Worm (Caenorhabditis elegans): Measurements from ENCODE around the gene atz-1.

- TF ChIP-seq ztf-11 (tag; optimal IDR thresholded peaks at IDR 0.05): no peak
- no peak for TF ChIP-seq nhr-76 (tag; optimal IDR thresholded peaks at IDR 0.05)
- no peak for TF ChIP-seq ama-1 (optimal IDR thresholded peaks at IDR 0.05)
- no peak for TF ChIP-seq skn-1 (tag; optimal IDR thresholded peaks at IDR 0.05)
Observed at ce11 chrIV:12410167-12410566, 34.2 kb upstream of the atz-1 start, which contains the start of gene acl-13.

Measured in whole organism, L3 larva.